Fruit fly (Drosophila melanogaster): ENCODE measurements around the gene CG11050.

- TF ChIP-seq CG14711 (tag; optimal IDR thresholded peaks at IDR 0.05) (peak; percentile 85), ovo (GFP tag; optimal IDR thresholded peaks at IDR 0.05) (peak; percentile 88), CG5204 (GFP tag; optimal IDR thresholded peaks at IDR 0.05) (no peak), pad (GFP tag; optimal IDR thresholded peaks at IDR 0.05) (peak; percentile 78), Mnt (GFP tag; optimal IDR thresholded peaks at IDR 0.05) (peak; percentile 83), CG11617 (GFP tag; optimal IDR thresholded peaks at IDR 0.05) (peak; percentile 95), CG1620 (GFP tag; optimal IDR thresholded peaks at IDR 0.05) (peak; percentile 82), bab1 (GFP tag; optimal IDR thresholded peaks at IDR 0.05) (peak; percentile 91), toe (GFP tag; optimal IDR thresholded peaks at IDR 0.05) (no peak), Crg-1 (GFP tag; optimal IDR thresholded peaks at IDR 0.05) (peak; percentile 91), CG7101 (tag; optimal IDR thresholded peaks at IDR 0.05) (peak; percentile 92), CG12768 (GFP tag; optimal IDR thresholded peaks at IDR 0.05) (peak; percentile 94), kay (GFP tag; ENCODE audit: borderline replicate concordance) (no peak), CG33017 (tag; optimal IDR thresholded peaks at IDR 0.05) (peak; percentile 93)
These were observed 37.4 kb downstream of the CG11050 start for dm6 chr2L:6648163-6648628.

Data from whole organism, adult.